Worm (Caenorhabditis elegans) whole organism, L1 larva: ENCODE measurements around the gene nep-18.
"Not testable (repeated sequence)": the region's sequence is repeated elsewhere in the genome, so short reads cannot be mapped to it uniquely, and the experiment has no call there.

Experiments used
- blmp-1 ChIP-seq: fragments of 150-350 bp; optimal IDR thresholded peaks from 2 replicates; lab custom pipeline; 2014; ENCODE audit warnings: missing biosample characterization, missing genetic modification characterization
- pqm-1 ChIP-seq: sonication (generic microtip); optimal IDR thresholded peaks from 3 replicates; lab custom pipeline; 2017; ENCODE audit warnings: missing biosample characterization, missing genetic modification characterization
- unc-86 ChIP-seq: sonication (generic microtip); optimal IDR thresholded peaks from 2 replicates; lab custom pipeline; 2016; ENCODE audit warnings: missing genetic modification characterization, missing compliant biosample characterization

DNA sequence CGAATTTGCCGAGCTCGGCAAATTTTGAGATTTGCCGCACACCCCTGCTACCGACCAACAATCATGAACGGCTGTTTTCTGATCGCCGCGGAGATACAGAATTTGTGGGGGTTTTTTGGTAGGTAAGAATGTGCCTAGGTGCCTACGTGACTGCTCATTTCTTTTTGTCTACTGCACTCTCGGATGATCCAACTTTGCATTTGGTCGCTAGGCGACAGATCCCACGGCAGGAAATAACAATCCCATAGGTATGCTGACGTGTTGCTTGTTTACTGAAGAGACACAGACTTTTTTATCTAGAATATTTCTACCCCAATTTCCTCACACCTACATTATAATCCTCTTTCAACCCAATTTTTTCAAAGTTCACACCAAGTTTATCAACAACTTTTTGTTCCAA, 28.9 kb downstream of the nep-18 start, which contains the start of gene K02F6.8:
- TF ChIP-seq pqm-1 (tag; lab: Kevin White, UChicago); blmp-1 (tag; lab: Kevin White, UChicago); unc-86: not testable (repeated sequence)
